Worm (Caenorhabditis elegans) whole organism, late embryonic: ENCODE measurements around the gene clec-123.

Source experiments
- ceh-45 ChIP-seq: fragments of 200-800 bp; sonication (Bioruptor generic); IDR thresholded peaks from 2 replicates; pipeline ENCODE4 v1.3.6; 2022; ENCODE audit warnings: missing genetic modification reagents, missing genetic modification characterization, missing compliant biosample characterization
- ceh-9 ChIP-seq: sonication (generic microtip); optimal IDR thresholded peaks from 2 replicates; lab custom pipeline; 2016; ENCODE audit warnings: mild to moderate bottlenecking, missing genetic modification characterization, inconsistent platforms, missing compliant biosample characterization
- dve-1 ChIP-seq: sonication (generic microtip); optimal IDR thresholded peaks from 2 replicates; lab custom pipeline; 2017; ENCODE audit warnings: antibody characterized with exemption, mild to moderate bottlenecking, missing genetic modification characterization, missing compliant biosample characterization
- elt-2 ChIP-seq: sonication (generic microtip); optimal IDR thresholded peaks from 2 replicates; lab custom pipeline; 2016; ENCODE audit warnings: missing genetic modification reagents, missing genetic modification characterization, missing compliant biosample characterization
- eyg-1 ChIP-seq: sonication (generic microtip); optimal IDR thresholded peaks from 2 replicates; lab custom pipeline; 2016; ENCODE audit warnings: missing genotype, missing genetic modification characterization, missing compliant biosample characterization
- hlh-8 ChIP-seq: sonication (generic microtip); optimal IDR thresholded peaks from 2 replicates; lab custom pipeline; 2016; ENCODE audit warnings: missing genotype, missing genetic modification characterization, missing compliant biosample characterization
- lim-6 ChIP-seq: sonication (generic microtip); optimal IDR thresholded peaks from 2 replicates; lab custom pipeline; 2016; ENCODE audit warnings: missing genetic modification characterization, missing compliant biosample characterization
- odd-2 ChIP-seq: sonication (generic microtip); optimal IDR thresholded peaks from 2 replicates; lab custom pipeline; 2017; ENCODE audit warnings: antibody characterized with exemption, mild to moderate bottlenecking, missing genetic modification characterization, missing compliant biosample characterization
- ref-2 ChIP-seq: sonication (generic microtip); optimal IDR thresholded peaks from 2 replicates; lab custom pipeline; 2016; ENCODE audit warnings: missing genetic modification characterization, missing compliant biosample characterization
- rnt-1 ChIP-seq: sonication (generic microtip); optimal IDR thresholded peaks from 2 replicates; lab custom pipeline; 2016; ENCODE audit warnings: missing genetic modification characterization, missing compliant biosample characterization
- tbx-2 ChIP-seq: sonication (generic microtip); optimal IDR thresholded peaks from 2 replicates; lab custom pipeline; 2016; ENCODE audit warnings: missing genetic modification characterization, missing compliant biosample characterization

DNA sequence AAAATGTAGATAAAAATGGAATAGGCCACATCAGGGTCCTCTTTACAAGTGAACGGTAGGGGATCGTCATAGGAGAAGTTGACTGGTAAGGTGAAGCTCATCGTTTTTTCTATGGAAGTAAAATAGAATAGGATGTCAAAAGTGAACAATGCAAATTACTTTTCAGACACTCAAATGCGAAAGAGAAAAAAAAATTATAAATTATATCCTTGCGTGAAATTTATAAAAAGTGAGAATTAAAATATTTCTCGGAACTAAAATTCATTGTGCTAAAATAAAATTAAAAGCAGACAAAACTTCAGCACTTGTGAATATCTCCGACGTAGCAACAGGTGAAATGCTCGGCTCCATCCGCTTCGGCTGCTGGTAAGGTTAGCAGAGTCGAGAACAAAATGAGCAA lies 20.7 kb upstream of the clec-123 start, which contains the start of gene srg-22:
- TF ChIP-seq ceh-45 (GFP tag; lab: Robert Waterston, UW) = no peak
- TF ChIP-seq lim-6 = no peak
- TF ChIP-seq tbx-2 = no peak
- TF ChIP-seq rnt-1 (tag; lab: Kevin White, UChicago) = no peak
- TF ChIP-seq odd-2 (tag; lab: Kevin White, UChicago) = no peak
- TF ChIP-seq elt-2 (tag; lab: Kevin White, UChicago) = no peak
- TF ChIP-seq ceh-9 (tag; lab: Kevin White, UChicago) = no peak
- TF ChIP-seq dve-1 = no peak
- no peak for TF ChIP-seq eyg-1
- no peak for TF ChIP-seq hlh-8 (tag; lab: Kevin White, UChicago)
- no peak for TF ChIP-seq ref-2 (tag; lab: Kevin White, UChicago)
